Worm (Caenorhabditis elegans): ENCODE measurements around the gene E02H9.3.

The E02H9.3 gene

DNA sequence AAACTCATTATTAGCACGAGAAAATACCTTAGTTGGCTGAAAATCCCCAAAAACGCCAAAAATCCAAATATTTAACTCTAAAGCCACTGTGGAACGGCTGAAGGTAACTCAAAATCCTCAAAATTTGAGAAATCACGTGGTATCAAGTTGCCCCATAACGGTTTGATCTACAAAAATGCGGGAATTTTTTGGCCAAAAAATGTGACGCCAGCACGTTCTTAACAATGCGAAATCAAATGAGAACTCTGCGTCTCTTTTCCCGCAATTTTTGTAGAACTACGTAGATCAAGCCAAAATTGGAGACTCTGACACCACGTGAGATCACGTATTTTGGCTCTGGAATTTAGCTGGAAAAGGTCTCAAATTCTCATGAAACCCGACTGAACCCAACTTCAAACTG, 15.9 kb downstream of the E02H9.3 start:
- TF ChIP-seq tag-97 (GFP tag; IDR thresholded peaks at IDR 0.05) (no peak), Y48G9A.11 (GFP tag; IDR thresholded peaks at IDR 0.05) (no peak), ama-1 (optimal IDR thresholded peaks at IDR 0.05) (no peak), nhr-42 (GFP tag; IDR thresholded peaks at IDR 0.05) (no peak), set-16 (GFP tag; IDR thresholded peaks at IDR 0.05) (no peak), ctbp-1 (GFP tag; IDR thresholded peaks at IDR 0.05) (no peak), mxl-3 (GFP tag; optimal IDR thresholded peaks at IDR 0.05) (no peak), daf-12 (tag; optimal IDR thresholded peaks at IDR 0.05) (no peak), hlh-11 (tag; optimal IDR thresholded peaks at IDR 0.05) (no peak), zag-1 (tag; optimal IDR thresholded peaks at IDR 0.05) (no peak), zip-2 (tag; optimal IDR thresholded peaks at IDR 0.05) (no peak), dpl-1 (GFP tag; optimal IDR thresholded peaks at IDR 0.05) (no peak), nhr-41 (GFP tag; IDR thresholded peaks at IDR 0.05) (no peak), fos-1 (tag; optimal IDR thresholded peaks at IDR 0.05) (no peak), arid-1 (GFP tag; conservative IDR thresholded peaks at IDR 0.05) (no peak), egl-27 (tag; optimal IDR thresholded peaks at IDR 0.05) (no peak), lin-13 (GFP tag; optimal IDR thresholded peaks at IDR 0.05) (no peak)

ce11 chrIII:2477303-2477702, 18.5 kb downstream of the E02H9.3 start:
- TF ChIP-seq lin-38 (GFP tag; IDR thresholded peaks at IDR 0.05) (peak; percentile 62), egl-43 (GFP tag; IDR thresholded peaks at IDR 0.05) (no peak), skn-1 (tag; optimal IDR thresholded peaks at IDR 0.05) (no peak), gei-8 (GFP tag; optimal IDR thresholded peaks at IDR 0.05) (no peak), duxl-1 (tag; optimal IDR thresholded peaks at IDR 0.05; ENCODE audit: poor library complexity) (no peak), unc-130 (GFP tag; optimal IDR thresholded peaks at IDR 0.05) (no peak), aha-1 (tag) (no peak), snpc-4 (tag; optimal IDR thresholded peaks at IDR 0.05) (no peak)

DNA sequence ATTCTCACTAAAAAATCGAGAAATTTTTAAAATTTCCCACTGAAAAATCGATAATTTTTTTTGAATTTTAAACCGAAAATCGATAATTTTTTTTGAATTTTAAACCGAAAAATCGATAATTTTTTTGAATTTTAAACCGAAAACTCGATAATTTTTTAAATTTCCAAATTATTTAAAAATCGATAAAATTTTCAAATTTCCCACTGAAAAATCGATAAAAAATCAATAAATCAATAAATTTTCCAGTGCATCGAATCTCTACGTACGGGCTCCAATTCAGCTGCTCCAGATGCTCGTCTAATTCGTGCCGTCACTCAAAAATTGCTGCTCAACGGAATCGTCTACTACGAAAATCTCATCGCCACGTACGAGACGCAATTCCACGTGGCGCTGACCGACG, 19.8 kb downstream of the E02H9.3 start:
- TF ChIP-seq jun-1 (tag; optimal IDR thresholded peaks at IDR 0.05): no peak
- TF ChIP-seq Y105C5A.15 (GFP tag; IDR thresholded peaks at IDR 0.05): no peak
- no peak for TF ChIP-seq mxl-3 (GFP tag; optimal IDR thresholded peaks at IDR 0.05)
- TF ChIP-seq dmd-9 (GFP tag; IDR thresholded peaks at IDR 0.05): 0 out of 2 replicates have a peak, but pooled peaks have one; percentile 24
- no peak for TF ChIP-seq T26A8.4 (GFP tag; IDR thresholded peaks at IDR 0.05)
- no peak for TF ChIP-seq nhr-10 (tag; optimal IDR thresholded peaks at IDR 0.05)
- TF ChIP-seq hif-1 (tag; optimal IDR thresholded peaks at IDR 0.05): no peak
- peak; percentile 98 for TF ChIP-seq ceh-28 (tag; optimal IDR thresholded peaks at IDR 0.05)
- no peak for TF ChIP-seq hmg-1.1 (GFP tag; IDR thresholded peaks at IDR 0.05)
- no peak for TF ChIP-seq ZK337.2 (GFP tag; IDR thresholded peaks at IDR 0.05)
- TF ChIP-seq mep-1 (tag; optimal IDR thresholded peaks at IDR 0.05): no peak

ce11 chrIII:2482171-2482570, 23.3 kb downstream of the E02H9.3 start:
- TF ChIP-seq mdt-29 (GFP tag; IDR thresholded peaks at IDR 0.05) (no peak), fos-1 (tag; optimal IDR thresholded peaks at IDR 0.05) (no peak), gei-8 (GFP tag; optimal IDR thresholded peaks at IDR 0.05) (no peak), lin-1 (GFP tag; IDR thresholded peaks at IDR 0.05) (no peak), lin-13 (GFP tag; optimal IDR thresholded peaks at IDR 0.05) (peak; percentile 88), ztf-7 (tag; optimal IDR thresholded peaks at IDR 0.05) (no peak), rbr-2 (tag; optimal IDR thresholded peaks at IDR 0.05) (no peak), lsy-2 (tag; optimal IDR thresholded peaks at IDR 0.05) (peak in 1 of 2 experiments; percentile 68), dmd-6 (GFP tag; IDR thresholded peaks at IDR 0.05) (no peak)

All from whole organism, L4 larva.